Worm (Caenorhabditis elegans): ENCODE measurements around the gene vab-15.

The vab-15 gene

ce11 chrX:9883837-9884324 lies 36.8 kb downstream of the vab-15 start, which contains the start of gene mrp-4 (continued):
- TF ChIP-seq snpc-3.4 (tag; optimal IDR thresholded peaks at IDR 0.05), result no peak
- TF ChIP-seq unc-130 (GFP tag; optimal IDR thresholded peaks at IDR 0.05), result no peak
- TF ChIP-seq B0035.1 (tag; optimal IDR thresholded peaks at IDR 0.05), result no peak
- TF ChIP-seq aptf-2 (GFP tag; conservative IDR thresholded peaks at IDR 0.05), result peak; percentile 100
- TF ChIP-seq ccch-3 (GFP tag; optimal IDR thresholded peaks at IDR 0.05), result no peak
- TF ChIP-seq fkh-3 (tag; optimal IDR thresholded peaks at IDR 0.05), result no peak
- TF ChIP-seq hlh-26 (GFP tag; conservative IDR thresholded peaks at IDR 0.05), result no peak
- no peak for TF ChIP-seq mes-4 (tag; optimal IDR thresholded peaks at IDR 0.05)
- no peak for TF ChIP-seq ZK185.1 (tag; optimal IDR thresholded peaks at IDR 0.05; ENCODE audit: poor library complexity, severe bottlenecking)
- no peak for TF ChIP-seq F22D6.2 (tag; optimal IDR thresholded peaks at IDR 0.05)
- TF ChIP-seq madf-3 (GFP tag; IDR thresholded peaks at IDR 0.05), result 0 out of 2 replicates have a peak, but pooled peaks have one; percentile 53
- no peak for TF ChIP-seq lin-54 (GFP tag; optimal IDR thresholded peaks at IDR 0.05)
- TF ChIP-seq B0336.3 (GFP tag; IDR thresholded peaks at IDR 0.05), result no peak
- peak; percentile 41 for TF ChIP-seq madf-8 (GFP tag; conservative IDR thresholded peaks at IDR 0.05)
- no peak for TF ChIP-seq F33H1.4 (GFP tag; IDR thresholded peaks at IDR 0.05)
- TF ChIP-seq ekl-4 (GFP tag; IDR thresholded peaks at IDR 0.05), result no peak
- TF ChIP-seq egl-18 (GFP tag; IDR thresholded peaks at IDR 0.05), result no peak
- peak; percentile 90 for TF ChIP-seq efl-1 (GFP tag; optimal IDR thresholded peaks at IDR 0.05)
- TF ChIP-seq madf-10 (tag; optimal IDR thresholded peaks at IDR 0.05), result no peak
- peak; percentile 77 for TF ChIP-seq madf-6 (GFP tag; IDR thresholded peaks at IDR 0.05)
- TF ChIP-seq hmg-1.2 (GFP tag; IDR thresholded peaks at IDR 0.05), result peak; percentile 82
- no peak for TF ChIP-seq B0261.1 (tag; optimal IDR thresholded peaks at IDR 0.05)
- TF ChIP-seq mxl-1 (tag; optimal IDR thresholded peaks at IDR 0.05), result no peak
- no peak for TF ChIP-seq Y53F4B.3 (GFP tag; IDR thresholded peaks at IDR 0.05)
- no peak for TF ChIP-seq K12H6.12 (tag; optimal IDR thresholded peaks at IDR 0.05)
- no peak for TF ChIP-seq athp-1 (tag; optimal IDR thresholded peaks at IDR 0.05)
- TF ChIP-seq dpl-1 (GFP tag; optimal IDR thresholded peaks at IDR 0.05), result peak; percentile 36
- no peak for TF ChIP-seq ztf-25 (GFP tag; IDR thresholded peaks at IDR 0.05)
- TF ChIP-seq lin-26 (GFP tag; IDR thresholded peaks at IDR 0.05), result no peak
- TF ChIP-seq hsf-1 (GFP tag; IDR thresholded peaks at IDR 0.05), result peak; percentile 63
- TF ChIP-seq pha-4 (tag; optimal IDR thresholded peaks at IDR 0.05), result no peak
- TF ChIP-seq lin-40 (tag; optimal IDR thresholded peaks at IDR 0.05), result no peak
- peak; percentile 99 for TF ChIP-seq aptf-3 (GFP tag; IDR thresholded peaks at IDR 0.05)
- no peak for TF ChIP-seq ztf-6 (GFP tag; IDR thresholded peaks at IDR 0.05)
- no peak for TF ChIP-seq ztf-28 (GFP tag; IDR thresholded peaks at IDR 0.05)
- TF ChIP-seq lin-35 (GFP tag; optimal IDR thresholded peaks at IDR 0.05), result no peak
- TF ChIP-seq nhr-179 (tag; optimal IDR thresholded peaks at IDR 0.05), result no peak
- no peak for TF ChIP-seq F52B5.7 (tag; optimal IDR thresholded peaks at IDR 0.05)
- no peak for TF ChIP-seq egrh-3 (GFP tag; IDR thresholded peaks at IDR 0.05)
- TF ChIP-seq xnd-1 (tag; optimal IDR thresholded peaks at IDR 0.05), result peak; percentile 19

DNA sequence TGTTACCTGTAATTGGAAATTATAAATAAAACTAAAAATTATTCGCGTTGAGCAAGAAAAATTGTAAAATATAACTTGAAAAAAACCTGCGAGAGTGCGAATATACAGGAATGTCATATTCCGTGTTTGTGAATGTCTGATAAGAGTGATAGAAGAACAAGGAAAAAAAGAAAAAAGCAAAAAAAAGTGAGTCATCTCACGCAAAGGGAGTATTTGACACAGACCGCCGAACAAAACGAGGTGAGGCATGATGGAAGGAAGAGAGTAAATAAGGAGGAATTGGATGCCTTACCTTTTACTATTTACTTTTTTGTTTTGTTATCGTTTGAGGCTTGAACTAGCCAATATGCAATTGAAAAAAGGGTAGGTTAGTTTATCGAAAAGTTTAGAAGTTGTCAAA lies 45.2 kb downstream of the vab-15 start, which contains the start of gene F21G4.1:
F21G4.1 (minus strand) TSS at position 6 of the 400 bp plus-strand sequence.
- no peak for TF ChIP-seq K12H6.12 (tag; optimal IDR thresholded peaks at IDR 0.05)
- no peak for TF ChIP-seq ZK185.1 (tag; optimal IDR thresholded peaks at IDR 0.05; ENCODE audit: poor library complexity, severe bottlenecking)
- no peak for TF ChIP-seq ztf-6 (GFP tag; IDR thresholded peaks at IDR 0.05)
- TF ChIP-seq nhr-80 (tag; optimal IDR thresholded peaks at IDR 0.05), result peak; percentile 72

Measured in whole organism, young adult.